Worm (Caenorhabditis elegans) whole organism, L2 larva: Measurements from ENCODE around the gene rab-33.

Experiments used
- C34F6.9 ChIP-seq: fragments of 150-350 bp; optimal IDR thresholded peaks from 2 replicates; lab custom pipeline; 2014; ENCODE audit warnings: missing biosample characterization, missing genetic modification characterization
- F13H6.1 ChIP-seq: sonication (generic microtip); optimal IDR thresholded peaks from 2 replicates; lab custom pipeline; 2016; ENCODE audit warnings: missing genetic modification characterization, missing compliant biosample characterization
- R02D3.7 ChIP-seq: fragments of 150-350 bp; optimal IDR thresholded peaks from 2 replicates; lab custom pipeline; 2014; ENCODE audit warnings: missing biosample characterization, missing genetic modification characterization
- Y55F3AM.14 ChIP-seq: fragments of 200-800 bp; sonication (Bioruptor generic); optimal IDR thresholded peaks from 2 replicates; lab custom pipeline; 2018; ENCODE audit warnings: mild to moderate bottlenecking, missing genetic modification characterization, missing compliant biosample characterization
- alr-1 ChIP-seq: fragments of 150-350 bp; optimal IDR thresholded peaks from 2 replicates; lab custom pipeline; 2014; ENCODE audit warnings: missing biosample characterization, missing genetic modification characterization
- ama-1 ChIP-seq: fragments of 150-350 bp; optimal IDR thresholded peaks from 2 replicates; lab custom pipeline; 2018; ENCODE audit warnings: inconsistent platforms
- blmp-1 ChIP-seq: sonication (generic microtip); optimal IDR thresholded peaks from 2 replicates; lab custom pipeline; 2017; ENCODE audit warnings: missing genetic modification characterization, mild to moderate bottlenecking, missing compliant biosample characterization, antibody characterized with exemption, moderate library complexity; ENCODE audit not compliant: insufficient read depth
- ceh-16 ChIP-seq: fragments of 150-350 bp; optimal IDR thresholded peaks from 2 replicates; lab custom pipeline; 2014; ENCODE audit warnings: missing biosample characterization, missing genetic modification characterization
- ceh-82 ChIP-seq: fragments of 150-350 bp; optimal IDR thresholded peaks from 2 replicates; lab custom pipeline; 2014; ENCODE audit warnings: missing biosample characterization, missing genetic modification characterization
- crh-2 ChIP-seq: sonication (generic microtip); optimal IDR thresholded peaks from 2 replicates; lab custom pipeline; 2017; ENCODE audit warnings: missing biosample characterization, missing genetic modification characterization
- elt-1 ChIP-seq: fragments of 150-350 bp; optimal IDR thresholded peaks from 2 replicates; lab custom pipeline; 2014; ENCODE audit warnings: missing biosample characterization, missing genetic modification characterization
- fos-1 ChIP-seq: fragments of 150-350 bp; optimal IDR thresholded peaks from 2 replicates; lab custom pipeline; 2014; ENCODE audit warnings: missing biosample characterization, missing genetic modification characterization
- gmeb-1 ChIP-seq: fragments of 150-350 bp; optimal IDR thresholded peaks from 2 replicates; lab custom pipeline; 2014; ENCODE audit warnings: missing biosample characterization, missing genetic modification characterization
- lin-11 ChIP-seq: fragments of 150-350 bp; sonication (generic microtip); optimal IDR thresholded peaks from 2 replicates; lab custom pipeline; 2014; ENCODE audit warnings: missing biosample characterization, missing genetic modification characterization, inconsistent platforms, mixed read lengths
- lin-13 ChIP-seq: fragments of 150-350 bp; optimal IDR thresholded peaks from 2 replicates; lab custom pipeline; 2014; ENCODE audit warnings: missing biosample characterization, missing genetic modification reagents, missing genetic modification characterization
- lsy-2 ChIP-seq, 2 experiments: fragments of 150-350 bp in 1 of 2; sonication (generic microtip) in 1 of 2; optimal IDR thresholded peaks; 2 replicates each; lab custom pipeline; 2014 to 2017; ENCODE audit warnings: missing biosample characterization in 2 of 2, missing genetic modification characterization in 2 of 2
- mab-5 ChIP-seq: fragments of 150-350 bp; optimal IDR thresholded peaks from 2 replicates; lab custom pipeline; 2014; ENCODE audit warnings: missing biosample characterization, missing genetic modification characterization
- mdl-1 ChIP-seq, 2 experiments: fragments of 150-350 bp in 1 of 2; sonication (generic microtip) in 1 of 2; optimal IDR thresholded peaks; 2 replicates each; lab custom pipeline; 2017; ENCODE audit warnings: missing biosample characterization in 2 of 2, missing genetic modification characterization in 2 of 2
- nhr-10 ChIP-seq: sonication (generic microtip); optimal IDR thresholded peaks from 2 replicates; lab custom pipeline; 2017; ENCODE audit warnings: missing biosample characterization, missing genetic modification characterization
- nhr-11 ChIP-seq: fragments of 150-350 bp; optimal IDR thresholded peaks from 2 replicates; lab custom pipeline; 2014; ENCODE audit warnings: missing biosample characterization, missing genetic modification characterization
- nhr-129 ChIP-seq: fragments of 150-350 bp; optimal IDR thresholded peaks from 2 replicates; lab custom pipeline; 2014; ENCODE audit warnings: missing biosample characterization, missing genetic modification characterization
- nhr-21 ChIP-seq: fragments of 150-350 bp; optimal IDR thresholded peaks from 2 replicates; lab custom pipeline; 2014; ENCODE audit warnings: missing biosample characterization, missing genetic modification characterization
- nhr-237 ChIP-seq: fragments of 150-350 bp; optimal IDR thresholded peaks from 2 replicates; lab custom pipeline; 2014; ENCODE audit warnings: missing biosample characterization, missing genetic modification characterization
- nhr-25 ChIP-seq: fragments of 150-350 bp; sonication (generic microtip); optimal IDR thresholded peaks from 3 replicates; lab custom pipeline; 2014; ENCODE audit warnings: missing biosample characterization, missing genetic modification characterization
- nhr-6 ChIP-seq: fragments of 150-350 bp; optimal IDR thresholded peaks from 2 replicates; lab custom pipeline; 2014; ENCODE audit warnings: missing biosample characterization, missing genetic modification characterization
- nhr-77 ChIP-seq: fragments of 150-350 bp; optimal IDR thresholded peaks from 2 replicates; lab custom pipeline; 2014; ENCODE audit warnings: missing biosample characterization, missing genetic modification characterization
- sem-4 ChIP-seq: fragments of 150-350 bp; optimal IDR thresholded peaks from 2 replicates; lab custom pipeline; 2014; ENCODE audit warnings: missing biosample characterization, missing genetic modification reagents, missing genetic modification characterization
- sma-3 ChIP-seq: sonication (generic microtip); optimal IDR thresholded peaks from 2 replicates; lab custom pipeline; 2016; ENCODE audit warnings: missing genetic modification reagents, missing genetic modification characterization, missing compliant biosample characterization
- sma-9 ChIP-seq, 2 experiments: fragments of 150-350 bp in 1 of 2; sonication (generic microtip) in 1 of 2; optimal IDR thresholded peaks; 2 replicates each; lab custom pipeline; 2014 to 2016; ENCODE audit warnings: missing genetic modification characterization in 2 of 2, mild to moderate bottlenecking in 1 of 2, missing biosample characterization in 1 of 2, missing compliant biosample characterization in 1 of 2, missing genetic modification reagents in 1 of 2, moderate library complexity in 1 of 2
- snpc-4 ChIP-seq: fragments of 150-350 bp; optimal IDR thresholded peaks from 2 replicates; lab custom pipeline; 2014; ENCODE audit warnings: missing biosample characterization, missing genetic modification characterization
- unc-39 ChIP-seq: fragments of 150-350 bp; optimal IDR thresholded peaks from 2 replicates; lab custom pipeline; 2014; ENCODE audit warnings: missing biosample characterization, missing genetic modification characterization
- unc-55 ChIP-seq: fragments of 150-350 bp; sonication (generic microtip); optimal IDR thresholded peaks from 3 replicates; lab custom pipeline; 2014; ENCODE audit warnings: missing biosample characterization, missing genetic modification reagents, missing genetic modification characterization
- zag-1 ChIP-seq: fragments of 150-350 bp; optimal IDR thresholded peaks from 2 replicates; lab custom pipeline; 2014; ENCODE audit warnings: missing biosample characterization, missing genetic modification characterization
- ztf-11 ChIP-seq: sonication (generic microtip); optimal IDR thresholded peaks from 2 replicates; lab custom pipeline; 2017; ENCODE audit warnings: missing biosample characterization, missing genetic modification characterization
- ztf-4 ChIP-seq: fragments of 150-350 bp; optimal IDR thresholded peaks from 2 replicates; lab custom pipeline; 2014; ENCODE audit warnings: missing biosample characterization, missing genetic modification characterization

rab-33 gene

DNA sequence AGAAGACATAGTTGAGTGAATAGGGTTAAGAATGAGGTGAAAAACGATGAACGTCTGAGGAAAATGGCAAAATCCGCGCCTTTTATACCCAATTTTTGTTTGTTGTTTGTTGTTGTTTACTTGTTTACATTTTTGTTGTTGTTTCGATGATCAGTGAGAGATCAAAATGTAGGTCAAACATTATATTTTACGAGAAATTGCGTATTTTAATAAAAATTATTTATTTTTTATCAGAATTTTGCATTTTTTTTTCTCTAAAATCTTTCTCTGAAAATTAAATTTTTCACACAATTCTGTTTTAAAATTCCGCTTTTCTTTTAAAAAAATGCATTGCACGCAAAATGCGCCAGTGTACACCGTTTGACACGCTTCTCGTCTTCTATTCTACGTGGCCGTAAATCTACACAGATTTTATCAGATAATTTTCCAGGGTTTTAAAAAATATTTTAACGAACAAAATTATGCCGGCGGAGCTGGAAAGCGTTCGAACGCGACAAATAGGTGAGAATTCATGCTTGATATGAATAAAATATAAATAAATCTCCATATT lies 3.1 kb upstream of the rab-33 start, which contains the start of the genes sip-1 and sly-1 (continued):
- TF ChIP-seq ztf-11: no peak
- peak; percentile 74 for TF ChIP-seq fos-1
- peak; percentile 16 for TF ChIP-seq snpc-4 (tag; lab: Kevin White, UChicago)
- peak; percentile 97 for TF ChIP-seq C34F6.9 (tag; lab: Kevin White, UChicago)
- no peak for TF ChIP-seq ceh-82 (tag; lab: Kevin White, UChicago)
- no peak for TF ChIP-seq Y55F3AM.14 (GFP tag; lab: Kevin White, UChicago)
- TF ChIP-seq F13H6.1 (tag; lab: Kevin White, UChicago): peak; percentile 60
- TF ChIP-seq nhr-21 (tag; lab: Kevin White, UChicago): peak; percentile 58
- no peak for TF ChIP-seq elt-1 (tag; lab: Kevin White, UChicago)
- peak; percentile 70 for TF ChIP-seq sma-9 (GFP tag; optimal IDR thresholded peaks at IDR 0.05; lab: Kevin White, UChicago)
- TF ChIP-seq sma-9 (tag; optimal IDR thresholded peaks at IDR 0.05; lab: Kevin White, UChicago): no peak
- TF ChIP-seq nhr-11 (tag; lab: Kevin White, UChicago): no peak
- TF ChIP-seq lin-11 (tag; lab: Kevin White, UChicago): no peak
- peak; percentile 67 for TF ChIP-seq sma-3
- TF ChIP-seq zag-1 (tag; lab: Kevin White, UChicago): no peak
- TF ChIP-seq alr-1 (tag; lab: Kevin White, UChicago): no peak
- TF ChIP-seq sem-4 (tag; lab: Kevin White, UChicago): peak; percentile 38

DNA sequence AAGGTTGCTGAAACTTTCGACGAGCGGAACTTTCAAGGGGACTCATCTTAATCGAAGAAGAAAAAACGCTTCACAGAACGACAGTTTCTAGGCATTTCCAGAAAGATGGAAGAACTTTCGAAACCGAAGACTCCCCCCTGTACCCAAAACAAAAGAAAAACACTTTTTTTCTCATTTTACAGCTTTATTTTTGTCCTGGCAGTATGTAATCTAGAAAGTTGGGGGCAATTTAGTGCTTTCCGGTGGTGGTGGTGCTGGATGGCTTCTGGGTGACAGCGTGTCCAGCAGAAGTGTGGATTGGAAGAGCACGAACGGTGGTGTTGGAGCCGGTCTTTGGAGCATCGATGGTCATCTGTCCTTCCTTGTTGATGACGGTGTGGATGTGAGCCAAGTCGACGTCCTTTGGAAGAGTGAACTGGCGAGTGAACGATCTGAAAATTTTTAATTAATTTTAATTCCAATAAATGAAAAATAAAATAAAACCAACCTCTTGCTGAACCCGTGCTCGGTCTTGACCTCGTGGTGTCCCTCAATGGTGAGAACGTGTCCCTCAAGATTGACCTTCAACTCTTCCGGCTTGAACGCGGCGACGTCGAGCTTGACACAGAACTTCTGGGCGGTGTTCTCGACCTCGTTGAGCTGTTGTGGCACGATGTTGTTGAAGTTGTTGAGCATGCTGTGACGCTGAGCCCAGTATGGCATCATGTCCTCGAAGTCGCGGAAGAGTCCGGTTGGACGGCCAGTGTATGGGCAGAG lies 2.5 kb upstream of the rab-33 start:
- TF ChIP-seq nhr-10 (tag; lab: Kevin White, UChicago) (no peak), elt-1 (tag; lab: Kevin White, UChicago) (no peak), alr-1 (tag; lab: Kevin White, UChicago) (no peak), Y55F3AM.14 (GFP tag; lab: Kevin White, UChicago) (no peak), mab-5 (tag; lab: Kevin White, UChicago) (no peak), R02D3.7 (tag; lab: Kevin White, UChicago) (no peak), nhr-77 (tag; lab: Kevin White, UChicago) (no peak)

DNA sequence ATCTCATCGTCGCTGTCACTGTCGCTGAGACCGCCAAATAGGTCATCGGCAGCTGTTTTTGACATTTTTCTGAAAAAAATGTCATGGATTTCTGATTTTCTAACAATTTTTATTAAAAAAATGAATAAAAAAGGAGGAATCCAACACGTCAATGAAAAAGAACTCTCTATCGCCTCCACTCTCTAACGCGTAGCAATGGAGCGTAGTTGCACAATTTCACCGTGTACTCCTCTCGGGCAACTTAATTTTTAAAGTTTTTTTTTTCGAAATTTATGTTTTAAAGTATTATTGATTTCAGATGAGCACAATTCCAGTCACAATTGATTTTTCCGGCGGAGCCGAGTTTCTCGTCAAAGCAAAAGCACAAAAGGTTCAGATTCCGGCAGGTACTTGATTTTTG lies 1.5 kb upstream of the rab-33 start, which contains the start of the genes taf-11.3 and urm-1:
taf-11.3 (minus strand) TSS at position 69 of the 400 bp plus-strand sequence.
urm-1 (plus strand) TSS at position 299 of the 400 bp plus-strand sequence.
- TF ChIP-seq nhr-129 (tag; lab: Kevin White, UChicago) (peak; percentile 66), blmp-1 (tag; lab: Kevin White, UChicago) (no peak), ama-1 (lab: Kevin White, UChicago) (no peak), C34F6.9 (tag; lab: Kevin White, UChicago) (peak; percentile 88), nhr-237 (tag; lab: Kevin White, UChicago) (no peak), lsy-2 (tag; optimal IDR thresholded peaks at IDR 0.05; lab: Kevin White, UChicago) (peak; percentile 54 to 90), nhr-21 (tag; lab: Kevin White, UChicago) (peak; percentile 75), crh-2 (peak; percentile 92), nhr-6 (tag; lab: Kevin White, UChicago) (peak; percentile 57), zag-1 (tag; lab: Kevin White, UChicago) (peak; percentile 3), fos-1 (peak; percentile 61), unc-39 (tag; lab: Kevin White, UChicago) (no peak), snpc-4 (tag; lab: Kevin White, UChicago) (peak; percentile 78), mdl-1 (tag; optimal IDR thresholded peaks at IDR 0.05; lab: Kevin White, UChicago) (no peak), lin-13 (GFP tag; lab: Kevin White, UChicago) (peak; percentile 86), F13H6.1 (tag; lab: Kevin White, UChicago) (peak; percentile 68), mab-5 (tag; lab: Kevin White, UChicago) (peak; percentile 65), sma-3 (peak; percentile 82), sma-9 (GFP tag; optimal IDR thresholded peaks at IDR 0.05; lab: Kevin White, UChicago) (peak; percentile 79), sma-9 (tag; optimal IDR thresholded peaks at IDR 0.05; lab: Kevin White, UChicago) (no peak), gmeb-1 (tag; lab: Kevin White, UChicago) (peak; percentile 77), ceh-16 (peak; percentile 36), lin-11 (tag; lab: Kevin White, UChicago) (peak; percentile 67), ztf-4 (tag; lab: Kevin White, UChicago) (peak; percentile 62), sem-4 (tag; lab: Kevin White, UChicago) (peak; percentile 89), unc-55 (GFP tag; lab: Kevin White, UChicago) (peak; percentile 88), nhr-25 (tag; lab: Kevin White, UChicago) (peak; percentile 71)
